Fruit fly (Drosophila melanogaster): ENCODE data around the gene CG15760.

CG15760 gene

DNA sequence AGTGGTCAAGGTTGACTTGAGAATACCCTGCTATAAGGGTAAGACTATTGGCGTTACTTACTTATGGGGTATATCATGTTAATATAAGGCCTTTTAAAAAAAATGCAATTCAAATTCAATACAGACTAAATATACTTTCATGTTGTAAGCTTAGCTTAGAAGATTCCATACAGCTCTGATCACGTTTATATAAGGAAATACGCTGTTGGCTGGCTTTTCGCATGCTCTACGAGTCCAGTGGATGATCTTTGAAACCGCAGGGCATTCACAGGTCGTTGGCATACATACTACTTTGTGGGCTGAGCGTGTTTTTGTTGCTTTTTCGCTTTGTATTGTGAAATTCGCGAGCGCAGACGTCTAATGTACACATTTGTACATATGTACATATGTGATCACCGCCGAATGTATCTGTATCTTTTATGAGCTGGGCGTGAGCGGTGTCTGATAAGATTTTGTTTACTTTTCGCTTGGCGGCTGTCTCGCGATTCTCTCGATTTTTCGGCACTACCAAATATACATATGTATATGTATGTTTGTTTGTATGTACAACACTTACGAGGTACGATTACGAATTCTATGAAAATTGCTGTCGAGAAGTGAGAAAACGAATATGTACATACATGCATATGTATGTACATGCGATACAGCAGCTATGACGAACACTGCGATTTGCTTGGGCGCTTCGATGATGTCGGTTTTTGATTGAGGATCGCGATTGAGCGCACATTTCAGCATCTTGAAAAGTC, 35.1 kb upstream of the CG15760 start (continued):
- TF ChIP-seq CG15336 (GFP tag; IDR thresholded peaks at IDR 0.05) (no peak; the same call in 1 of the 2 replicates), Ets21C (GFP tag; optimal IDR thresholded peaks at IDR 0.05) (peak; percentile 24), CG16779 (tag; optimal IDR thresholded peaks at IDR 0.05) (no peak), CG31627 (GFP tag; optimal IDR thresholded peaks at IDR 0.05) (peak; percentile 51), CG6792 (GFP tag; optimal IDR thresholded peaks at IDR 0.05) (peak; percentile 21), CG7368 (GFP tag; optimal IDR thresholded peaks at IDR 0.05) (no peak), Hr39 (GFP tag; optimal IDR thresholded peaks at IDR 0.05) (peak; percentile 52), CG11294 (GFP tag; IDR thresholded peaks at IDR 0.05) (no peak; the same call in 1 of the 2 replicates), Gug (GFP tag; IDR thresholded peaks at IDR 0.05) (no peak), CG3919 (GFP tag; optimal IDR thresholded peaks at IDR 0.05) (peak; percentile 8), CG6854 (GFP tag; optimal IDR thresholded peaks at IDR 0.05) (peak; percentile 17), eg (GFP tag; IDR thresholded peaks at IDR 0.05) (no peak), CG9139 (GFP tag; optimal IDR thresholded peaks at IDR 0.05) (no peak), fd59A (GFP tag; optimal IDR thresholded peaks at IDR 0.05) (no peak), CG11902 (GFP tag; optimal IDR thresholded peaks at IDR 0.05) (no peak), CG11762 (GFP tag; optimal IDR thresholded peaks at IDR 0.05; ENCODE audit: insufficient read depth) (no peak), Hr4 (GFP tag; optimal IDR thresholded peaks at IDR 0.05) (peak; percentile 52), Sox102F (GFP tag; optimal IDR thresholded peaks at IDR 0.05) (peak; percentile 40), spab (GFP tag; optimal IDR thresholded peaks at IDR 0.05) (no peak), CG4318 (GFP tag; optimal IDR thresholded peaks at IDR 0.05) (no peak), CG8319 (GFP tag; optimal IDR thresholded peaks at IDR 0.05) (no peak), Eip78C (GFP tag) (peak; percentile 71), CG6276 (GFP tag; optimal IDR thresholded peaks at IDR 0.05) (no peak), Ets96B (tag; optimal IDR thresholded peaks at IDR 0.05) (no peak), CG10669 (GFP tag; optimal IDR thresholded peaks at IDR 0.05) (no peak), svp (GFP tag) (peak; percentile 94), CG8119 (GFP tag; IDR thresholded peaks at IDR 0.05) (peak; percentile 35; the same call in 1 of the 3 replicates), CG6163 (GFP tag; IDR thresholded peaks at IDR 0.05) (no peak), achi (GFP tag; optimal IDR thresholded peaks at IDR 0.05) (peak; percentile 35), OdsH (GFP tag; optimal IDR thresholded peaks at IDR 0.05) (peak; percentile 37), Smox (GFP tag; optimal IDR thresholded peaks at IDR 0.05) (peak; percentile 24), Sox14 (GFP tag; optimal IDR thresholded peaks at IDR 0.05) (peak; percentile 38), CG34406 (GFP tag; optimal IDR thresholded peaks at IDR 0.05) (peak; percentile 8), fkh (GFP tag; optimal IDR thresholded peaks at IDR 0.05) (peak; percentile 92), CG8632 (GFP tag; optimal IDR thresholded peaks at IDR 0.05) (peak; percentile 19), topi (GFP tag; optimal IDR thresholded peaks at IDR 0.05) (peak; percentile 55), net (GFP tag; optimal IDR thresholded peaks at IDR 0.05) (no peak), vri (GFP tag; optimal IDR thresholded peaks at IDR 0.05) (peak; percentile 63)

DNA sequence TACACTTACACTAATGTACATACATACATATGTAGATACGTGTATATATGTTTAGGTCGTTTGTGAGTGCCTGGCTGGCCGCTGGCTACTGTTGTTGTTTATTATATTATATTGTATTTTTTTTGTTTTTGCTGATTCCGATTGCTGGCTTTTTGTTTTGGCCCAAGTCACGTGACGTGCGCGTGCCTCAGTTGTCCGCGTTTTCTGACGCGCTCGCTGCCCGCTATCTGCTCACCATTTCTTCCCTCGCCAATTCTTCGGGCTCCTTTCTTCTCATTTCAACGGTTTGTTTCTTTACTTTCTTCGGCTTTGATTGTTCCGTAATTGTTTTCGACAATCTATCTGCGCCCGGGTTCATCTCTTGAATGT, 34.5 kb upstream of the CG15760 start:
- TF ChIP-seq CG6854 (GFP tag; optimal IDR thresholded peaks at IDR 0.05) (no peak), svp (GFP tag) (peak; percentile 58)

DNA sequence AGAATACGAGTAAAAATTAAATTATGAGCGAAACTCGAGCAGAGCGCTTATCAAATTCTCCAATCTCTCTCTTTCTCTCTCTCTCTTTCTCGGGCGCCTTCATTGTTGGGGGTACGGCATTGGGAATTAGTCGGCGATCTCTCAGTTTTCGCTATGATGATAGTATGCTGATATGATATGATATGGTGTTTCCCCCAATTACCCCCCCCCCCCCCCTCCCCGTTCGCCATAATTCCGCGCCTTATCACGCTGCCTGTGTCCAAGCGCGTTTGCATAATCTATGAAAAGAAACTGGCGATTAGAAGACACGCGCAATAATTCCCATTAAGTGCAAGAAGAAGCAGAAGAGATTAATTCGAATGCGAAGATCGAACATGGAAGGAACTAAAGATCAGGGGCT, 32.7 kb upstream of the CG15760 start:
- TF ChIP-seq Sox15 (GFP tag; optimal IDR thresholded peaks at IDR 0.05) (no peak), fd59A (GFP tag; optimal IDR thresholded peaks at IDR 0.05) (no peak), CG6792 (GFP tag; optimal IDR thresholded peaks at IDR 0.05) (no peak), Hr39 (GFP tag; optimal IDR thresholded peaks at IDR 0.05) (no peak), CG11294 (GFP tag; IDR thresholded peaks at IDR 0.05) (no peak), CG3919 (GFP tag; optimal IDR thresholded peaks at IDR 0.05) (no peak), achi (GFP tag; optimal IDR thresholded peaks at IDR 0.05) (no peak), CG3032 (tag; optimal IDR thresholded peaks at IDR 0.05) (no peak), CG1621 (tag; optimal IDR thresholded peaks at IDR 0.05) (no peak), eg (GFP tag; IDR thresholded peaks at IDR 0.05) (no peak), CG8319 (GFP tag; optimal IDR thresholded peaks at IDR 0.05) (no peak), esn (GFP tag; optimal IDR thresholded peaks at IDR 0.05) (no peak), Blimp-1 (GFP tag; optimal IDR thresholded peaks at IDR 0.05) (no peak)

Data from whole organism, prepupa.